Worm (Caenorhabditis elegans) whole organism, L1 larva: ENCODE results near the gene lron-13.

Experiments
- isw-1 ChIP-seq: fragments of 200-800 bp; sonication (Bioruptor generic); IDR thresholded peaks from 2 replicates; pipeline ENCODE4 v1.3.6; 2022; ENCODE audit warnings: missing genetic modification characterization, missing compliant biosample characterization
- lsy-2 ChIP-seq, 2 experiments: fragments of 150-350 bp; optimal IDR thresholded peaks; 2 replicates each; lab custom pipeline; 2014; ENCODE audit warnings: missing biosample characterization in 2 of 2, missing genetic modification characterization in 2 of 2
- pag-3 ChIP-seq: sonication (generic microtip); optimal IDR thresholded peaks from 2 replicates; lab custom pipeline; 2017; ENCODE audit warnings: missing genetic modification characterization, mild to moderate bottlenecking, missing compliant biosample characterization, antibody characterized with exemption, borderline replicate concordance; ENCODE audit not compliant: insufficient read depth
- unc-62 ChIP-seq: fragments of 150-350 bp; optimal IDR thresholded peaks from 2 replicates; lab custom pipeline; 2014; ENCODE audit warnings: missing biosample characterization, missing genetic modification reagents, missing genetic modification characterization
- unc-86 ChIP-seq: sonication (generic microtip); optimal IDR thresholded peaks from 2 replicates; lab custom pipeline; 2016; ENCODE audit warnings: missing genetic modification characterization, missing compliant biosample characterization

DNA sequence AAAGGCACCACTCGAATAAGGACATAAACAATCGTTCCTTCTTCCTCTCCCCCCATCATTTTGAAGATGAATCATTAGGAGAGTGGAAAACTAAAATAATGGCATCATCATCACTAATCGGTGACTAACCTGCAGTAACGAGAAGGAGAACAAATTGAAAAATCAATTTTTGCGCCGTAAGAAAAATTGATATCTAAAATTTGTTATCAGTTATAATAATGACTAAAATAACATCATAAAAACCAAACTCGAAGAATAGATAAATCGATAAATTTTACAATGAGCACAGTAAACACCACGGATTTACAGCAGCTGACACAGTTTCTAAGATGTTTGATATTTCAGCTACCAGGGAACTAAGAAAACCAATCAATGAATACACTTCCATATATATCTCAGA is 1.0 kb upstream of the lron-13 start:
- no peak for TF ChIP-seq isw-1 (GFP tag; lab: Robert Waterston, UW)
- TF ChIP-seq pag-3 = no peak
- TF ChIP-seq lsy-2 (tag; optimal IDR thresholded peaks at IDR 0.05; lab: Kevin White, UChicago) = no peak
- no peak for TF ChIP-seq unc-62 (GFP tag; lab: Kevin White, UChicago)
- TF ChIP-seq unc-86 (tag; lab: Kevin White, UChicago) = no peak
